Worm (Caenorhabditis elegans) whole organism, young adult: ENCODE results near the gene cgp-1.
A peak's percentile ranks its signal among the peaks of the same experiment; 100 is the strongest.

Source experiments
- K12H6.12 ChIP-seq: fragments of 200-800 bp; sonication (Bioruptor generic); optimal IDR thresholded peaks from 2 replicates; lab custom pipeline; 2018; ENCODE audit warnings: mild to moderate bottlenecking, missing genetic modification characterization, missing compliant biosample characterization
- Y53G8AR.9 ChIP-seq: fragments of 200-800 bp; sonication (Bioruptor generic); conservative IDR thresholded peaks from 2 replicates; pipeline ENCODE4 v1.3.6; 2022; ENCODE audit warnings: missing genetic modification reagents, missing genetic modification characterization, missing compliant biosample characterization
- attf-3 ChIP-seq: fragments of 200-800 bp; sonication (Bioruptor generic); conservative IDR thresholded peaks from 2 replicates; pipeline ENCODE4 v1.3.6; 2022; ENCODE audit warnings: missing genetic modification reagents, missing genetic modification characterization, missing compliant biosample characterization
- die-1 ChIP-seq: sonication (generic microtip); optimal IDR thresholded peaks from 2 replicates; lab custom pipeline; 2016; ENCODE audit warnings: missing genotype, mild to moderate bottlenecking, missing genetic modification characterization, missing compliant biosample characterization
- dpl-1 ChIP-seq: fragments of 150-350 bp; optimal IDR thresholded peaks from 2 replicates; lab custom pipeline; 2014; ENCODE audit warnings: missing biosample characterization, missing genetic modification reagents, missing genetic modification characterization
- hsf-1 ChIP-seq: fragments of 200-800 bp; sonication (Bioruptor generic); IDR thresholded peaks from 2 replicates; pipeline ENCODE4 v1.3.6; 2022; ENCODE audit warnings: missing genetic modification reagents, missing genetic modification characterization, missing compliant biosample characterization
- let-607 ChIP-seq, 2 experiments: fragments of 200-800 bp in 1 of 2; sonication (Bioruptor generic) in 1 of 2; sonication (generic microtip) in 1 of 2; optimal IDR thresholded peaks; 2 replicates each; lab custom pipeline; 2016 to 2018; ENCODE audit warnings: mild to moderate bottlenecking in 2 of 2, missing compliant biosample characterization in 2 of 2, missing genetic modification characterization in 2 of 2, moderate library complexity in 2 of 2, missing genotype in 1 of 2
- madf-3 ChIP-seq: fragments of 200-800 bp; sonication (Bioruptor generic); IDR thresholded peaks from 2 replicates; pipeline ENCODE4 v1.3.6; 2022; ENCODE audit warnings: missing genetic modification reagents, missing genetic modification characterization, missing compliant biosample characterization
- madf-6 ChIP-seq: fragments of 200-800 bp; sonication (Bioruptor generic); IDR thresholded peaks from 2 replicates; pipeline ENCODE4 v1.3.6; 2022; ENCODE audit warnings: missing genetic modification reagents, missing genetic modification characterization, missing compliant biosample characterization
- tbx-9 ChIP-seq: sonication (generic microtip); optimal IDR thresholded peaks from 2 replicates; lab custom pipeline; 2016; ENCODE audit warnings: borderline replicate concordance, missing genetic modification characterization, inconsistent platforms, missing compliant biosample characterization
- unc-62 ChIP-seq: fragments of 150-350 bp; optimal IDR thresholded peaks from 2 replicates; lab custom pipeline; 2014; ENCODE audit warnings: missing biosample characterization, missing genetic modification reagents, missing genetic modification characterization
- ztf-28 ChIP-seq: fragments of 200-800 bp; sonication (Bioruptor generic); IDR thresholded peaks from 2 replicates; pipeline ENCODE4 v1.3.6; 2022; ENCODE audit warnings: missing genetic modification reagents, missing genetic modification characterization, missing compliant biosample characterization
- ztf-6 ChIP-seq: fragments of 200-800 bp; sonication (Bioruptor generic); IDR thresholded peaks from 2 replicates; pipeline ENCODE4 v1.3.6; 2022; ENCODE audit warnings: missing genetic modification reagents, missing genetic modification characterization, missing compliant biosample characterization

ce11 chrV:126610-127009 lies 4.0 kb upstream of the cgp-1 start, which contains the start of gene W03F9.1:
- TF ChIP-seq tbx-9 (no peak), attf-3 (GFP tag; lab: Robert Waterston, UW) (peak; percentile 59), die-1 (tag; lab: Kevin White, UChicago) (no peak), dpl-1 (GFP tag; lab: Kevin White, UChicago) (peak; percentile 3), unc-62 (GFP tag; lab: Kevin White, UChicago) (no peak), Y53G8AR.9 (peak; percentile 73), K12H6.12 (no peak), ztf-6 (GFP tag; lab: Robert Waterston, UW) (no peak), madf-6 (peak; percentile 66), madf-3 (GFP tag; lab: Robert Waterston, UW) (no peak), hsf-1 (GFP tag; lab: Robert Waterston, UW) (peak; percentile 98), let-607 (tag; optimal IDR thresholded peaks at IDR 0.05; lab: Kevin White, UChicago) (peak in 1 of 2 experiments; percentile 57), ztf-28 (no peak)
